Fruit fly (Drosophila melanogaster) whole organism, embryonic: ENCODE data around the gene CG17121.

Experiments used
- Abd-B ChIP-seq: fragments of 200-800 bp; sonication (Bioruptor generic); optimal IDR thresholded peaks from 2 replicates; lab custom pipeline; 2018; ENCODE audit warnings: missing biosample characterization, mild to moderate bottlenecking, missing genetic modification characterization, moderate library complexity
- Bteb2 ChIP-seq: fragments of 200-800 bp; sonication (Bioruptor generic); optimal IDR thresholded peaks from 2 replicates; lab custom pipeline; 2016; ENCODE audit warnings: missing biosample characterization, missing genetic modification characterization
- CG10543 ChIP-seq: fragments of 200-800 bp; sonication (Bioruptor generic); optimal IDR thresholded peaks from 3 replicates; lab custom pipeline; 2017; ENCODE audit warnings: missing biosample characterization, mild to moderate bottlenecking, missing genetic modification characterization, moderate library complexity
- CG10565 ChIP-seq: fragments of 200-800 bp; sonication (Bioruptor generic); optimal IDR thresholded peaks from 3 replicates; lab custom pipeline; 2016; ENCODE audit warnings: missing biosample characterization, mild to moderate bottlenecking, missing genetic modification characterization
- CG10979 ChIP-seq: fragments of 200-800 bp; sonication (Bioruptor generic); optimal IDR thresholded peaks from 2 replicates; lab custom pipeline; 2018; ENCODE audit warnings: missing biosample characterization, mild to moderate bottlenecking, missing genetic modification characterization, moderate library complexity
- CG12299 ChIP-seq: fragments of 200-800 bp; sonication (Bioruptor generic); optimal IDR thresholded peaks from 2 replicates; lab custom pipeline; 2018; ENCODE audit warnings: missing biosample characterization, mild to moderate bottlenecking, missing genetic modification characterization
- CG12744 ChIP-seq: fragments of 200-800 bp; sonication (Bioruptor generic); optimal IDR thresholded peaks from 2 replicates; lab custom pipeline; 2016; ENCODE audit warnings: missing biosample characterization, missing genetic modification characterization
- CG13287 ChIP-seq: fragments of 200-800 bp; sonication (Bioruptor generic); IDR thresholded peaks from 2 replicates; pipeline ENCODE4 v1.3.6; 2022; ENCODE audit warnings: missing biosample characterization, missing genetic modification characterization; ENCODE audit not compliant: partially characterized antibody
- CG15479 ChIP-seq: fragments of 200-800 bp; sonication (Bioruptor generic); optimal IDR thresholded peaks from 3 replicates; lab custom pipeline; 2019; ENCODE audit warnings: missing biosample characterization, mild to moderate bottlenecking, missing genetic modification characterization, moderate library complexity
- CG15514 ChIP-seq: fragments of 200-800 bp; sonication (Bioruptor generic); optimal IDR thresholded peaks from 3 replicates; lab custom pipeline; 2017; ENCODE audit warnings: missing biosample characterization, missing genetic modification characterization, mild to moderate bottlenecking, moderate library complexity, missing genetic modification reagents
- CG15696 ChIP-seq: fragments of 200-800 bp; sonication (Bioruptor generic); optimal IDR thresholded peaks from 2 replicates; lab custom pipeline; 2019; ENCODE audit warnings: missing biosample characterization, mild to moderate bottlenecking, missing genetic modification characterization, moderate library complexity
- CG1603 ChIP-seq: fragments of 200-800 bp; sonication (Bioruptor generic); optimal IDR thresholded peaks from 2 replicates; lab custom pipeline; 2019; ENCODE audit warnings: missing biosample characterization, mild to moderate bottlenecking, missing genetic modification characterization, moderate library complexity
- CG17328 ChIP-seq: fragments of 200-800 bp; sonication (Bioruptor generic); IDR thresholded peaks from 2 replicates; pipeline ENCODE4 v1.3.6; 2022; ENCODE audit warnings: missing biosample characterization, missing genetic modification characterization
- CG17359 ChIP-seq: fragments of 200-800 bp; sonication (Bioruptor generic); optimal IDR thresholded peaks from 3 replicates; lab custom pipeline; 2018; ENCODE audit warnings: missing biosample characterization, mild to moderate bottlenecking, missing genetic modification characterization, moderate library complexity
- CG18011 ChIP-seq: fragments of 200-800 bp; sonication (Bioruptor generic); optimal IDR thresholded peaks from 2 replicates; lab custom pipeline; 2017; ENCODE audit warnings: missing biosample characterization, missing genetic modification characterization, mild to moderate bottlenecking, moderate library complexity, missing genotype
- CG2120 ChIP-seq: fragments of 200-800 bp; sonication (Bioruptor generic); optimal IDR thresholded peaks from 3 replicates; lab custom pipeline; 2016; ENCODE audit warnings: missing biosample characterization, missing genetic modification characterization
- CG2199 ChIP-seq: fragments of 200-800 bp; sonication (Bioruptor generic); IDR thresholded peaks from 3 replicates; pipeline ENCODE4 v1.3.6; 2022; ENCODE audit warnings: missing biosample characterization, missing genetic modification characterization
- CG2712 ChIP-seq: fragments of 200-800 bp; optimal IDR thresholded peaks from 3 replicates; lab custom pipeline; 2019; ENCODE audit warnings: missing biosample characterization, mild to moderate bottlenecking, missing genetic modification characterization, moderate library complexity
- CG3065 ChIP-seq: fragments of 200-800 bp; sonication (Bioruptor generic); optimal IDR thresholded peaks from 2 replicates; lab custom pipeline; 2016; ENCODE audit warnings: missing biosample characterization, missing genetic modification characterization
- CG31365 ChIP-seq: fragments of 200-800 bp; sonication (Bioruptor generic); optimal IDR thresholded peaks from 2 replicates; lab custom pipeline; 2018; ENCODE audit warnings: missing biosample characterization, mild to moderate bottlenecking, missing genetic modification characterization
- CG31388 ChIP-seq: fragments of 200-800 bp; sonication (Bioruptor generic); optimal IDR thresholded peaks from 2 replicates; lab custom pipeline; 2016; ENCODE audit warnings: missing biosample characterization, missing genetic modification characterization
- CG3407 ChIP-seq: fragments of 200-800 bp; sonication (Bioruptor generic); optimal IDR thresholded peaks from 2 replicates; lab custom pipeline; 2018; ENCODE audit warnings: missing biosample characterization, mild to moderate bottlenecking, missing genetic modification characterization
- CG4854 ChIP-seq: fragments of 200-800 bp; sonication (Bioruptor generic); optimal IDR thresholded peaks from 2 replicates; lab custom pipeline; 2016; ENCODE audit warnings: missing biosample characterization, missing genetic modification characterization, inconsistent platforms
- CG7839 ChIP-seq: fragments of 200-800 bp; sonication (Bioruptor generic); optimal IDR thresholded peaks from 3 replicates; lab custom pipeline; 2018; ENCODE audit warnings: missing biosample characterization, mild to moderate bottlenecking, missing genetic modification characterization, moderate library complexity
- CG9727 ChIP-seq: fragments of 200-800 bp; sonication (Bioruptor generic); optimal IDR thresholded peaks from 3 replicates; lab custom pipeline; 2017; ENCODE audit warnings: missing biosample characterization, mild to moderate bottlenecking, missing genetic modification characterization
- CTCF ChIP-seq: fragments of 200-800 bp; sonication (Bioruptor generic); optimal IDR thresholded peaks from 2 replicates; lab custom pipeline; 2017; ENCODE audit warnings: missing biosample characterization, mild to moderate bottlenecking, missing genetic modification characterization, moderate library complexity
- D19A ChIP-seq: fragments of 200-800 bp; optimal IDR thresholded peaks from 3 replicates; lab custom pipeline; 2019; ENCODE audit warnings: missing biosample characterization, mild to moderate bottlenecking, missing genetic modification characterization, moderate library complexity
- Dref ChIP-seq: fragments of 200-800 bp; sonication (Bioruptor generic); IDR thresholded peaks from 2 replicates; pipeline ENCODE4 v1.3.6; 2022; ENCODE audit warnings: missing biosample characterization, missing genetic modification characterization
- Drgx ChIP-seq: fragments of 200-800 bp; sonication (Bioruptor generic); IDR thresholded peaks from 2 replicates; pipeline ENCODE4 v1.3.6; 2022; ENCODE audit warnings: missing biosample characterization, missing genetic modification characterization
- Elba2 ChIP-seq: fragments of 200-800 bp; sonication (Bioruptor generic); optimal IDR thresholded peaks from 3 replicates; lab custom pipeline; 2016; ENCODE audit warnings: missing biosample characterization, missing genetic modification characterization
- Fer2 ChIP-seq: fragments of 200-800 bp; sonication (Bioruptor generic); optimal IDR thresholded peaks from 2 replicates; lab custom pipeline; 2018; ENCODE audit warnings: missing biosample characterization, mild to moderate bottlenecking, missing genetic modification characterization, moderate library complexity
- HLH54F ChIP-seq: fragments of 200-800 bp; sonication (Bioruptor generic); optimal IDR thresholded peaks from 3 replicates; lab custom pipeline; 2016; ENCODE audit warnings: missing biosample characterization, missing genetic modification characterization
- Hmx ChIP-seq: fragments of 200-800 bp; sonication (Bioruptor generic); optimal IDR thresholded peaks from 2 replicates; lab custom pipeline; 2016; ENCODE audit warnings: missing biosample characterization, missing genetic modification characterization
- Kr ChIP-seq: fragments of 200-800 bp; sonication (Bioruptor generic); optimal IDR thresholded peaks from 2 replicates; lab custom pipeline; 2017; ENCODE audit warnings: missing biosample characterization, mild to moderate bottlenecking, missing genetic modification characterization
- Med ChIP-seq: fragments of 200-800 bp; sonication (Bioruptor generic); peaks from one replicate; lab custom pipeline; 2016; ENCODE audit warnings: missing biosample characterization, missing genetic modification characterization, mild to moderate bottlenecking, inconsistent platforms, moderate library complexity
- NC2α ChIP-seq: fragments of 200-800 bp; sonication (Bioruptor generic); optimal IDR thresholded peaks from 2 replicates; lab custom pipeline; 2016; ENCODE audit warnings: missing biosample characterization, missing genetic modification characterization
- ato ChIP-seq: fragments of 200-800 bp; sonication (Bioruptor generic); IDR thresholded peaks from 2 replicates; pipeline ENCODE4 v1.3.6; 2022; ENCODE audit warnings: missing biosample characterization, missing genetic modification characterization; ENCODE audit not compliant: partially characterized antibody
- az2 ChIP-seq: fragments of 200-800 bp; sonication (Bioruptor generic); optimal IDR thresholded peaks from 3 replicates; lab custom pipeline; 2016; ENCODE audit warnings: missing biosample characterization, missing genetic modification characterization
- bigmax ChIP-seq: fragments of 200-800 bp; sonication (Bioruptor generic); optimal IDR thresholded peaks from 2 replicates; lab custom pipeline; 2018; ENCODE audit warnings: missing biosample characterization, mild to moderate bottlenecking, missing genetic modification characterization
- chinmo ChIP-seq: fragments of 200-800 bp; sonication (Bioruptor generic); IDR thresholded peaks from 4 replicates; pipeline ENCODE4 v1.3.6; 2022; ENCODE audit warnings: missing biosample characterization, missing genetic modification characterization; ENCODE audit not compliant: partially characterized antibody
- dm ChIP-seq: fragments of 200-800 bp; sonication (Bioruptor generic); optimal IDR thresholded peaks from 3 replicates; lab custom pipeline; 2016; ENCODE audit warnings: missing biosample characterization, missing genetic modification characterization
- dmrt11E ChIP-seq: fragments of 200-800 bp; sonication (Bioruptor generic); optimal IDR thresholded peaks from 3 replicates; lab custom pipeline; 2018; ENCODE audit warnings: missing biosample characterization, mild to moderate bottlenecking, missing genetic modification characterization, moderate library complexity
- gem ChIP-seq: fragments of 200-800 bp; sonication (Bioruptor generic); optimal IDR thresholded peaks from 2 replicates; lab custom pipeline; 2019; ENCODE audit warnings: missing biosample characterization, mild to moderate bottlenecking, missing genetic modification characterization, moderate library complexity
- gt ChIP-seq: fragments of 200-800 bp; sonication (Bioruptor generic); IDR thresholded peaks from 2 replicates; pipeline ENCODE4 v1.3.6; 2022; ENCODE audit warnings: missing biosample characterization, missing genetic modification characterization
- pan ChIP-seq, 4 experiments: fragments of >200 bp in 3 of 4; fragments of 200-800 bp in 1 of 4; sonication (Bioruptor generic) in 1 of 4; optimal IDR thresholded peaks in 3 of 4; IDR thresholded peaks in 1 of 4; 2 replicates each; pipeline versions ENCODE4 v1.3.6 to Lab custom; 2017 to 2022; ENCODE audit warnings: missing biosample characterization in 2 of 4, missing genetic modification characterization in 2 of 4, mixed read lengths in 1 of 4
- prd ChIP-seq, 3 experiments: fragments of >200 bp in 2 of 3; fragments of 200-800 bp in 1 of 3; sonication (Bioruptor generic) in 1 of 3; optimal IDR thresholded peaks in 2 of 3; IDR thresholded peaks in 1 of 3; 2 replicates in 2 of 3; 3 replicates in 1 of 3; pipeline versions ENCODE4 v1.3.6 to Lab custom; 2017 to 2022; ENCODE audit warnings: missing biosample characterization in 1 of 3, missing genetic modification characterization in 1 of 3
- sens ChIP-seq: fragments of 200-800 bp; sonication (Bioruptor generic); peaks from one replicate; lab custom pipeline; 2016; ENCODE audit warnings: missing biosample characterization, missing genetic modification characterization
- zfh1 ChIP-seq: fragments of 200-800 bp; sonication (Bioruptor generic); IDR thresholded peaks from 3 replicates; pipeline ENCODE4 v1.3.6; 2022; ENCODE audit warnings: missing biosample characterization, missing genetic modification characterization

Gene CG17121

DNA sequence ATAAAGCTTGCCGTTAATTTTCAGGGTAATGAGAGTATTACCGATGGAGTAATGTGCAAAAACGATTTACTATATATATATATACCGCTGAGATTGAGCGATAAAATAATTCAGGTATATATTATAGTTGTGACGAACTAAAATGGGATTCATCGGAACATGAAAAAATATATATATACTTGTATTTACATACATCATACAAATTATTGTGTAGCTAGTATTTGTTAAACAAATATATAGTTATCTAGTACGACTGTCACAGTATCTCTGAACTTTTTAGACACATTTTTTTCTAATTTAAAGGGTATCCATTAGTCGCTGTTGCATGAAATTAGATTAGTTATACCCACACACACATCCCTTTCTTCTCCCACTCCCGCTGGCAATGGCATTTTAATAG lies 11.7 kb downstream of the CG17121 start (continued):
- no peak for TF ChIP-seq CG31365 (tag; lab: Kevin White, UChicago)
- no peak for TF ChIP-seq Elba2 (GFP tag; lab: Kevin White, UChicago)
- TF ChIP-seq bigmax: no peak
- no peak for TF ChIP-seq Abd-B
- no peak for TF ChIP-seq CG31388 (GFP tag; lab: Kevin White, UChicago)
- no peak for TF ChIP-seq Hmx (GFP tag; lab: Kevin White, UChicago)
- TF ChIP-seq CG17328: no peak
- no peak for TF ChIP-seq CG15514 (GFP tag; lab: Kevin White, UChicago)
- TF ChIP-seq Fer2: no peak
- TF ChIP-seq Bteb2 (GFP tag; lab: Kevin White, UChicago): no peak
- TF ChIP-seq dm (GFP tag; lab: Kevin White, UChicago): no peak
- no peak for TF ChIP-seq Kr (GFP tag; lab: Kevin White, UChicago)
- no peak for TF ChIP-seq CG10565 (GFP tag; lab: Kevin White, UChicago)
- TF ChIP-seq CG3407: no peak
- TF ChIP-seq az2: no peak
- no peak for TF ChIP-seq CG13287 (GFP tag; lab: Robert Waterston, UW)
- peak; percentile 28 for TF ChIP-seq gem (tag; lab: Kevin White, UChicago)
- no peak for TF ChIP-seq Dref (GFP tag; lab: Robert Waterston, UW)
- TF ChIP-seq CG12299 (tag; lab: Kevin White, UChicago): no peak
- TF ChIP-seq NC2α (GFP tag; lab: Kevin White, UChicago): no peak
- peak; percentile 33 for TF ChIP-seq dmrt11E
- no peak for TF ChIP-seq CG2120 (GFP tag; lab: Kevin White, UChicago)
- peak; percentile 9 for TF ChIP-seq CG2712 (tag; lab: Kevin White, UChicago)
- TF ChIP-seq D19A (tag; lab: Kevin White, UChicago): peak; percentile 86
- no peak for TF ChIP-seq chinmo

DNA sequence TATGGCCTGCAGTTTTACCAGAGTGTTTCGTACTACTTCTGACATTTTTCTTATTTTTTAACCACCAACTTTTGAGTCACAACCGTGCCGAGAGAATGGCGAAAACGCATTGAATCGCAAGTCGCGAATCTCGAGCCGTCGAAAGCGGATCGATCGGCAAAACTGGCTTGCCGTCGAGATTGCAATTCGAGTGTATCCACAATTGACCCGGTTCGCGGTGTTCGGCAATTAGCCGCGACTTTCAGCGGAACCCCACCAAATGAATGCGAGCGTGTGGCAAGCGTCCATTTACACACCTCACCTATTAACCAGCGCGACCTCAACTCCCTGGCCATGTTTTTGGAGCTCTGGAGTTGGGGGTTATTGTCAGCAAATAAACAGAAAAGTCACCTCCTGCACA lies 12.6 kb downstream of the CG17121 start, which contains the start of gene CG13833:
TSS of gene CG13833 (minus strand) at position 101 of the 400 bp plus-strand sequence.
- TF ChIP-seq CG18011 (no peak), sens (GFP tag; lab: Kevin White, UChicago) (peak; percentile 8), CG4854 (GFP tag; lab: Kevin White, UChicago) (no peak), Med (GFP tag; lab: Kevin White, UChicago) (peak; percentile 28), ato (GFP tag; lab: Robert Waterston, UW) (no peak), dmrt11E (no peak), CG2199 (GFP tag; lab: Robert Waterston, UW) (no peak)

DNA sequence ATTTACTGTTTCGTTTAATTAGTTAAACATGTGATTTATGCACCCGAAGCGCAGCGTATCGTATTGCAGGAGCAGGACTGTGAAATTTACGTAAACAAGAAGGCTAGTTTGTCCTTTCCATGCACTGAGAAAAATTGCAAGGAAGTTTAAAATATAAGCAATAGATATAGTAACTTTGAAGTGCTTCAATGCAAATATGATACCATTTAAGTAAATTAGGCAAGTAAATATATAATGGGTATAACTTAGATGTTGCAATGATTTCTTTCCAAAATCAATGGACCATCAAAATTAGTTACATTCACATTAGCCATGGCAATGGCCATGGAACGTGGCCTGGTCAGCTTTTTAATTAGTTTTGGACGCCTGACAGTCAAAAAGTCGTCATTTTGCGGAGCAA lies 17.1 kb downstream of the CG17121 start:
- TF ChIP-seq CG1603 (tag; lab: Kevin White, UChicago) (peak; percentile 1), chinmo (no peak), Med (GFP tag; lab: Kevin White, UChicago) (peak; percentile 53), CG9727 (GFP tag; lab: Kevin White, UChicago) (peak; percentile 18), gt (GFP tag; lab: Robert Waterston, UW) (no peak), CG17359 (no peak), CG15479 (GFP tag; lab: Kevin White, UChicago) (no peak), CG12744 (GFP tag; lab: Kevin White, UChicago) (no peak), sens (GFP tag; lab: Kevin White, UChicago) (peak; percentile 80), CG7839 (tag; lab: Kevin White, UChicago) (peak; percentile 1), CG4854 (GFP tag; lab: Kevin White, UChicago) (no peak), zfh1 (GFP tag; lab: Robert Waterston, UW) (no peak), CG10543 (GFP tag; lab: Kevin White, UChicago) (no peak), CG3065 (no peak), CG15696 (peak; percentile 66), dmrt11E (peak; percentile 38), Drgx (GFP tag; lab: Robert Waterston, UW) (no peak), prd (optimal IDR thresholded peaks at IDR 0.05; lab: Kevin White, UChicago) (no peak), prd (GFP tag; IDR thresholded peaks at IDR 0.05; lab: Robert Waterston, UW) (0 out of 3 replicates have a peak, but pooled peaks have one; percentile 41), HLH54F (GFP tag; lab: Kevin White, UChicago) (no peak), CTCF (GFP tag; lab: Kevin White, UChicago) (no peak), CG10979 (tag; lab: Kevin White, UChicago) (peak; percentile 4), pan (optimal IDR thresholded peaks at IDR 0.05; lab: Kevin White, UChicago) (no peak), pan (GFP tag; optimal IDR thresholded peaks at IDR 0.05 in 1 of 2, IDR thresholded peaks at IDR 0.05 in 1 of 2) (no peak)
